Worm (Caenorhabditis elegans): ENCODE results near the gene C26E1.1.

ce11 chrV:13304663-13305188 is 7.4 kb downstream of the C26E1.1 start, which contains the start of gene C26E1.2:
- TF ChIP-seq cog-1 (tag; optimal IDR thresholded peaks at IDR 0.05): no peak
- no peak for TF ChIP-seq ref-1 (GFP tag; conservative IDR thresholded peaks at IDR 0.05)
- TF ChIP-seq klf-2 (GFP tag; conservative IDR thresholded peaks at IDR 0.05): no peak
- no peak for TF ChIP-seq flt-1 (GFP tag; IDR thresholded peaks at IDR 0.05)

Data from whole organism, midembryonic.